Fruit fly (Drosophila melanogaster): ENCODE results near the gene twin.

Gene twin

dm6 chr3R:24148838-24149237 lies 72.9 kb downstream of the twin start, which contains the start of gene Slimp (continued):
- TF ChIP-seq pfk (GFP tag; optimal IDR thresholded peaks at IDR 0.05) (no peak), Taf1 (GFP tag; IDR thresholded peaks at IDR 0.05) (no peak), CG12071 (GFP tag; optimal IDR thresholded peaks at IDR 0.05) (no peak), CG34422 (GFP tag; IDR thresholded peaks at IDR 0.05) (peak; percentile 49; the same call in 1 of the 3 replicates), ind (GFP tag; optimal IDR thresholded peaks at IDR 0.05) (no peak), hkb (optimal IDR thresholded peaks at IDR 0.05) (no peak), hkb (GFP tag; IDR thresholded peaks at IDR 0.05) (0 out of 2 replicates have a peak, but pooled peaks have one; percentile 28), PHDP (tag; optimal IDR thresholded peaks at IDR 0.05) (peak; percentile 2), CG9817 (tag; optimal IDR thresholded peaks at IDR 0.05) (peak; percentile 14), Ravus (GFP tag; IDR thresholded peaks at IDR 0.05) (no peak), CG4730 (GFP tag; IDR thresholded peaks at IDR 0.05) (no peak), dmrt99B (tag; optimal IDR thresholded peaks at IDR 0.05) (no peak), CG15479 (GFP tag; optimal IDR thresholded peaks at IDR 0.05) (no peak), dpn (GFP tag; optimal IDR thresholded peaks at IDR 0.05) (peak in 1 of 2 experiments; percentile 22), Dref (GFP tag; IDR thresholded peaks at IDR 0.05) (no peak), schlank (tag; optimal IDR thresholded peaks at IDR 0.05) (no peak), Xbp1 (GFP tag; optimal IDR thresholded peaks at IDR 0.05) (peak; percentile 5), pzg (GFP tag; optimal IDR thresholded peaks at IDR 0.05) (peak; percentile 34), sens (GFP tag) (peak; percentile 82), Fer3 (tag; optimal IDR thresholded peaks at IDR 0.05) (peak; percentile 5), Blimp-1 (GFP tag; optimal IDR thresholded peaks at IDR 0.05) (peak; percentile 6), fd3F (GFP tag; optimal IDR thresholded peaks at IDR 0.05) (no peak), CG30403 (GFP tag; optimal IDR thresholded peaks at IDR 0.05) (peak; percentile 26), nerfin-1 (tag; optimal IDR thresholded peaks at IDR 0.05) (no peak), CG3726 (GFP tag; IDR thresholded peaks at IDR 0.05) (no peak), CG13287 (GFP tag; IDR thresholded peaks at IDR 0.05; ENCODE audit: partially characterized antibody) (peak; percentile 39), CG14710 (tag; optimal IDR thresholded peaks at IDR 0.05) (peak; percentile 31), fd64A (GFP tag; optimal IDR thresholded peaks at IDR 0.05) (no peak), luna (GFP tag; optimal IDR thresholded peaks at IDR 0.05) (no peak), CG11085 (GFP tag; IDR thresholded peaks at IDR 0.05) (no peak), usp (GFP tag; optimal IDR thresholded peaks at IDR 0.05) (no peak), YL-1 (GFP tag; optimal IDR thresholded peaks at IDR 0.05) (no peak), mirr (GFP tag; optimal IDR thresholded peaks at IDR 0.05) (no peak), CG11695 (GFP tag; IDR thresholded peaks at IDR 0.05) (0 out of 3 replicates have a peak, but pooled peaks have one; percentile 20), CG31388 (GFP tag; optimal IDR thresholded peaks at IDR 0.05) (no peak), CG31365 (tag; optimal IDR thresholded peaks at IDR 0.05) (no peak), Hand (GFP tag; optimal IDR thresholded peaks at IDR 0.05) (no peak), wdn (GFP tag; IDR thresholded peaks at IDR 0.05) (no peak), CG15514 (GFP tag; optimal IDR thresholded peaks at IDR 0.05) (peak; percentile 89), Bgb (GFP tag; IDR thresholded peaks at IDR 0.05; ENCODE audit: partially characterized antibody) (no peak), CG4282 (GFP tag; optimal IDR thresholded peaks at IDR 0.05) (no peak), nmo (GFP tag; optimal IDR thresholded peaks at IDR 0.05) (peak; percentile 25)
